Fruit fly (Drosophila melanogaster) whole organism, pupa: ENCODE measurements around the gene CG34290.

Experiments used
- CG10348 ChIP-seq: fragments of 200-800 bp; sonication (Bioruptor generic); IDR thresholded peaks from 2 replicates; pipeline ENCODE4 v1.3.6; 2022; ENCODE audit warnings: missing biosample characterization, missing genetic modification characterization
- CG12605 ChIP-seq: fragments of 200-800 bp; sonication (Bioruptor generic); IDR thresholded peaks from 2 replicates; pipeline ENCODE4 v1.3.6; 2022; ENCODE audit warnings: missing biosample characterization, missing genetic modification characterization
- CG13204 ChIP-seq: fragments of 200-800 bp; sonication (Bioruptor generic); optimal IDR thresholded peaks from 2 replicates; lab custom pipeline; 2018; ENCODE audit warnings: missing biosample characterization, mild to moderate bottlenecking, missing genetic modification characterization, moderate library complexity
- CG14655 ChIP-seq: fragments of 200-800 bp; sonication (Bioruptor generic); optimal IDR thresholded peaks from 3 replicates; lab custom pipeline; 2017; ENCODE audit warnings: mild to moderate bottlenecking, missing biosample characterization, missing genetic modification reagents, missing genetic modification characterization
- CG15710 ChIP-seq: fragments of 200-800 bp; sonication (Bioruptor generic); optimal IDR thresholded peaks from 2 replicates; lab custom pipeline; 2018; ENCODE audit warnings: missing biosample characterization, mild to moderate bottlenecking, missing genetic modification characterization, moderate library complexity
- CG17806 ChIP-seq: fragments of 200-800 bp; sonication (Bioruptor generic); optimal IDR thresholded peaks from 2 replicates; lab custom pipeline; 2018; ENCODE audit warnings: missing biosample characterization, mild to moderate bottlenecking, missing genetic modification characterization, moderate library complexity
- CG32121 ChIP-seq: fragments of 200-800 bp; sonication (Bioruptor generic); IDR thresholded peaks from 2 replicates; pipeline ENCODE4 v1.3.6; 2022; ENCODE audit warnings: missing biosample characterization, missing genetic modification characterization
- CG34367 ChIP-seq: fragments of 200-800 bp; sonication (Bioruptor generic); optimal IDR thresholded peaks from 2 replicates; lab custom pipeline; 2018; ENCODE audit warnings: missing biosample characterization, mild to moderate bottlenecking, missing genetic modification characterization
- CG4496 ChIP-seq: fragments of 200-800 bp; sonication (Bioruptor generic); IDR thresholded peaks from 3 replicates; pipeline ENCODE4 v1.3.6; 2022; ENCODE audit warnings: missing biosample characterization, missing genetic modification characterization
- CG8159 ChIP-seq: fragments of 200-800 bp; sonication (Bioruptor generic); optimal IDR thresholded peaks from 3 replicates; lab custom pipeline; 2018; ENCODE audit warnings: missing biosample characterization, mild to moderate bottlenecking, missing genetic modification characterization, moderate library complexity
- CG8301 ChIP-seq: fragments of 200-800 bp; sonication (Bioruptor generic); optimal IDR thresholded peaks from 2 replicates; lab custom pipeline; 2018; ENCODE audit warnings: missing biosample characterization, mild to moderate bottlenecking, missing genetic modification characterization
- CG9948 ChIP-seq: fragments of 200-800 bp; sonication (Bioruptor generic); optimal IDR thresholded peaks from 2 replicates; lab custom pipeline; 2018; ENCODE audit warnings: missing biosample characterization, mild to moderate bottlenecking, missing genetic modification characterization, moderate library complexity
- D1 ChIP-seq: fragments of 200-800 bp; sonication (Bioruptor generic); optimal IDR thresholded peaks from 2 replicates; lab custom pipeline; 2018; ENCODE audit warnings: missing biosample characterization, mild to moderate bottlenecking, missing genetic modification characterization, moderate library complexity
- EcR ChIP-seq: fragments of 200-800 bp; sonication (Bioruptor generic); optimal IDR thresholded peaks from 3 replicates; lab custom pipeline; 2019; ENCODE audit warnings: missing biosample characterization, missing genetic modification characterization, mild to moderate bottlenecking, moderate library complexity, missing genetic modification reagents
- Ets98B ChIP-seq: fragments of 200-800 bp; sonication (Bioruptor generic); IDR thresholded peaks from 2 replicates; pipeline ENCODE4 v1.3.6; 2022; ENCODE audit warnings: missing biosample characterization, missing genetic modification characterization
- Pif1A ChIP-seq: fragments of 200-800 bp; sonication (Bioruptor generic); optimal IDR thresholded peaks from 3 replicates; lab custom pipeline; 2016; ENCODE audit warnings: missing biosample characterization, missing genetic modification characterization
- Pif1B ChIP-seq: fragments of 200-800 bp; sonication (Bioruptor generic); optimal IDR thresholded peaks from 3 replicates; lab custom pipeline; 2016; ENCODE audit warnings: missing biosample characterization, missing genetic modification characterization
- Snoo ChIP-seq: fragments of 200-800 bp; sonication (Bioruptor generic); optimal IDR thresholded peaks from 3 replicates; lab custom pipeline; 2017; ENCODE audit warnings: missing biosample characterization, mild to moderate bottlenecking, missing genetic modification characterization, inconsistent platforms
- fd96Ca ChIP-seq: fragments of 200-800 bp; sonication (Bioruptor generic); IDR thresholded peaks from 3 replicates; pipeline ENCODE4 v1.3.6; 2022; ENCODE audit warnings: missing biosample characterization, missing genetic modification characterization
- gl ChIP-seq: fragments of 200-800 bp; sonication (Bioruptor generic); optimal IDR thresholded peaks from 2 replicates; lab custom pipeline; 2018; ENCODE audit warnings: missing biosample characterization, mild to moderate bottlenecking, missing genetic modification characterization
- rn ChIP-seq: fragments of 200-800 bp; sonication (Bioruptor generic); IDR thresholded peaks from 2 replicates; pipeline ENCODE4 v1.3.6; 2022; ENCODE audit warnings: missing biosample characterization, missing genetic modification characterization

CG34290 gene

DNA sequence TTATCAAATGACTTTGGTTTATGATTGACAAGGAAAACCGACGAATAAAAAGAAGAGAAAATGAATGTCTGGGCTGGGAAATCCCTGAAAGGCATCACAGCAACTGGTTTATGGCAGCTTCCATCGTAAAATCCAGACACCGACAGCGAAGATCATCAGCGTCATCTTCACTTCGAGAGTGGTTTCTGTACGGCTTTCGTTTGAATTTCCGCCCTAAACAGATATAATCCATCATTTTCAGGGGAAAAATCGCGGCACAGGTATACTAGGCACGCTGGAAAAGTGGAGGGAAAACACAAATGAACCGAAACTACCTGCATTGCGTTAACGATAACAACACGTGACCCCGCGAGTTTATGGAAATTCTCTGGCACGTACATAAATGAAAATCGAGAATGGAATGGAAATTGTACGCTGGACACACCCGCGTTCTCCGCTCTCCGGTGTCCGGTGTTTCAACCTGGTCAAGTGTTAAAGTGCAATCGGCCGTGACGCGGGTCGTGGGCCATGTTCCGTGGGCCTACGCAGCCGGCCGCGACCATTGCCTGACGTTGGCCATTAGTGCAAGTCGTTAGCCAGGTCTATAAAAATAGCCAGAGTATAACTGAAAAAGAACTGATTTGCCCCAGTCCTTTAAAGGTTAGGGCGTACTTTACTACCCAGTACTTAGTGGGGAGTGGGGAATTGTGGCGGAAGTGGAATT lies 8.0 kb upstream of the CG34290 start:
- no peak for TF ChIP-seq rn
- TF ChIP-seq CG13204: no peak
- TF ChIP-seq CG15710: no peak
- TF ChIP-seq D1 (tag; lab: Kevin White, UChicago): no peak
- TF ChIP-seq Snoo (tag; lab: Kevin White, UChicago): no peak
- no peak for TF ChIP-seq CG32121 (GFP tag; lab: Robert Waterston, UW)
- no peak for TF ChIP-seq CG9948
- TF ChIP-seq Pif1A (GFP tag; lab: Kevin White, UChicago): no peak
- no peak for TF ChIP-seq CG17806 (tag; lab: Kevin White, UChicago)
- TF ChIP-seq Pif1B (GFP tag; lab: Kevin White, UChicago): no peak
- no peak for TF ChIP-seq CG4496 (GFP tag; lab: Robert Waterston, UW)
- TF ChIP-seq EcR (GFP tag; lab: Kevin White, UChicago): no peak
- no peak for TF ChIP-seq CG34367 (tag; lab: Kevin White, UChicago)
- no peak for TF ChIP-seq fd96Ca
- TF ChIP-seq Ets98B: no peak
- TF ChIP-seq CG10348 (GFP tag; lab: Robert Waterston, UW): no peak
- no peak for TF ChIP-seq CG8301 (tag; lab: Kevin White, UChicago)
- no peak for TF ChIP-seq gl
- no peak for TF ChIP-seq CG14655 (GFP tag; lab: Kevin White, UChicago)
- TF ChIP-seq CG8159 (tag; lab: Kevin White, UChicago): no peak

DNA sequence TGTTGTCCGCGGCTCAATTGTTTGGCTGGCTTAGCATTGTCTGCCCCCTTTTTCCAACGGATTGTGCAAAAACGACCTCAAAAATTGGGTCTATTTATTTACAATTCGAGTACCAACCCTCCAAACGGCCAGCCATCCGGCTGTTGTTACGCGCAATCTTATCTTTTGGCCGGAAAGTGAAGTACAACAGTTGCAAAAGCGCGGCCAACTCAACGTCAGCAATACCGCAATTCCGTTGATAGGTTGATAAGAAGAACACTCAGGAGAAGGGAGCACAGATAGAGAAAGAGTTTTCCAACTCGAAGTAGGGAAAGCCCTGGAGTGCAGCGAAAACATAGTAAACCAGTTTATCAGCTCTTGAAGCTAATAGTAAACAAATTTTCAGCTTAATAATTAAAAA lies 7.3 kb upstream of the CG34290 start:
- TF ChIP-seq CG14655 (GFP tag; lab: Kevin White, UChicago): no peak
- TF ChIP-seq rn: no peak
- no peak for TF ChIP-seq CG8159 (tag; lab: Kevin White, UChicago)
- TF ChIP-seq Ets98B: no peak
- TF ChIP-seq Pif1A (GFP tag; lab: Kevin White, UChicago): no peak
- no peak for TF ChIP-seq EcR (GFP tag; lab: Kevin White, UChicago)
- no peak for TF ChIP-seq Snoo (tag; lab: Kevin White, UChicago)
- TF ChIP-seq fd96Ca: no peak
- TF ChIP-seq gl: no peak
- no peak for TF ChIP-seq CG13204
- no peak for TF ChIP-seq Pif1B (GFP tag; lab: Kevin White, UChicago)
- no peak for TF ChIP-seq D1 (tag; lab: Kevin White, UChicago)
- no peak for TF ChIP-seq CG34367 (tag; lab: Kevin White, UChicago)

DNA sequence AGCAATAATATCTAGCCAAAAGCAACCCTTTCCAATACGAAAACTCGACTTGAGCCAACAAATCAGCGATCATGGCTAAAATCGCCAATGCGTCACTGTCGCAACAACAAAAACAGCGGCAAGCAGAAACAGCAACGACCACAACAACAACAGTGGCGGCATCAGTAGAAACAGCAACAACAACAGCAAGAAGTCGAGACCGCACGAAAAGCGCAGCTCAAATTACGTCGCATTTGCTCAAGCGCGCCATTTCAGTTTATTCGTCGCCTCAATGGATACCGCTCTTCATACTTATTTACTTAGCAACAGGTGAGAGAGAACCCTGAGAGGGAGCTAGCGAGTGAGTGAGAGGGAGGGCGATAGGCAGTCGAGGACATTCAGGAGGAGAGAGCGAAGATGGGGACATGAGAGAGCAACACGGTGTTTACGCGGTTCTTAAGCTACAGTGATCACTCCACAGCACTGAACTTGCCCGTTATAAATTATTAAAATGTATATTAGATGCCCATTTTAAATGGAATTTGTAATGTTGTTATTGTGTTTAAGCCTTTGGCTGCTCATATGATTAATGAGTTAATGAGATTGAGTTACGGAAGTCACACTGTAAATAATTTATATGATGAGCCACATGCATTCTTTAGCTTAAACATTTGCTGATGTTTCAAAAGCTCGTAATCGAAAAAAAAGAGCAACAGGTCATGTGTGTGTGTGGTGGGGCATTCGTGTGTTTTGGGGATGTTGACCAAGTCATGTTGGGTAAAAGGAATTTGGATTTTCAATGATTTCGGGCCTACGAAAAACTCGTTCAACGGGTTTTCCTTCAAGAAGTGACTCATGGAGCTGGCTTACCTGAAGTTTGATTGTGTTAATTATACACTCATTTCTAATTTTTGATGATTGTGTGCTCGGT lies 6.2 kb upstream of the CG34290 start:
- TF ChIP-seq gl (peak; percentile 75), CG15710 (peak; percentile 97), CG34367 (tag; lab: Kevin White, UChicago) (peak; percentile 97), EcR (GFP tag; lab: Kevin White, UChicago) (peak; percentile 52), rn (peak; percentile 86), CG14655 (GFP tag; lab: Kevin White, UChicago) (peak; percentile 86), CG17806 (tag; lab: Kevin White, UChicago) (peak; percentile 97), CG8301 (tag; lab: Kevin White, UChicago) (peak; percentile 93), CG9948 (peak; percentile 96), CG32121 (GFP tag; lab: Robert Waterston, UW) (peak; percentile 86), CG13204 (peak; percentile 93), CG4496 (GFP tag; lab: Robert Waterston, UW) (peak; percentile 97), Ets98B (peak; percentile 88), CG8159 (tag; lab: Kevin White, UChicago) (peak; percentile 95), CG12605 (GFP tag; lab: Robert Waterston, UW) (peak; percentile 83), fd96Ca (peak; percentile 91), D1 (tag; lab: Kevin White, UChicago) (peak; percentile 76), CG10348 (GFP tag; lab: Robert Waterston, UW) (peak; percentile 62), Pif1A (GFP tag; lab: Kevin White, UChicago) (peak; percentile 97), Snoo (tag; lab: Kevin White, UChicago) (peak; percentile 98), Pif1B (GFP tag; lab: Kevin White, UChicago) (peak; percentile 98)

DNA sequence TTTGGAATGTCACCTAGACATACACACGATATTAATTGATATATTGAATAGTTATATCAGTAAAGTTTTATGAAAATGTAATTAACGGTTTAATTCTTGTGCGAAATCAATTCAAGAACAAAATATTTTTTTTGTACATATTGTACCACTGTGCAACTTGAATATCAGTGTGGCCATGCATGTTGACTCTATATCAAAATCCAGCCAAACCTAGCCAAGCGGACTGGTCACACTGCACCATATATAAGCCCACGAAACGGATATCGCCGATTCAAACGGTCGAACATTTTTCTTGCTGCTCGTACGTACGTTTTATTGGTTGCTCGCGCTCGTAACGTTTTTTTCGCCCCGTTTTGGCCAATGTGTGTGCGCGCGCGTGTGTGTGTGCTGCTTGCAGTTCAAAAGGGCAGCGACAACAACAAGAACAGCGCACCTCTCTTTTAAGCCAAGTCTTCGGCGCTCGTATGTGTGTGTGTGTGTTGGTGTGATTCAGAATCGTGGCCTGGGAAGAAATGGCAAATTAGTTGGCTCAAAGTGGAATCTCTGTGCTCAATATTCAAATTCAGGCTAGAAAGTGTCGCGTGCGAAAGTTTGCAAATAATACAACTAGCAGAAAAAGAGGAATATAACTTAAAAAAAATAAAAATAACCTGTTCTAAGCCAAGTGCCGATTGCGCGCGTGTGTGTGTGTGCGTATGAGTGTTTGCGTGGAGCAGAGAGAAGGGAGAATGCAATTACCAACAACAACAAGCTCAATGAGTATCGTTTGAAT lies 5.4 kb upstream of the CG34290 start, which contains the start of gene crb:
Gene crb (plus strand): TSS at position 295 of the 772 bp plus-strand sequence.
- no peak for TF ChIP-seq Pif1B (GFP tag; lab: Kevin White, UChicago)
- no peak for TF ChIP-seq CG10348 (GFP tag; lab: Robert Waterston, UW)
- peak; percentile 62; the same call in 2 of the 3 replicates for TF ChIP-seq CG4496 (GFP tag; lab: Robert Waterston, UW)
- TF ChIP-seq CG8301 (tag; lab: Kevin White, UChicago): no peak
- TF ChIP-seq CG13204: no peak
- TF ChIP-seq gl: no peak
- peak; percentile 45 for TF ChIP-seq CG34367 (tag; lab: Kevin White, UChicago)
- TF ChIP-seq CG8159 (tag; lab: Kevin White, UChicago): peak; percentile 22
- TF ChIP-seq CG17806 (tag; lab: Kevin White, UChicago): no peak
- TF ChIP-seq CG12605 (GFP tag; lab: Robert Waterston, UW): 0 out of 2 replicates have a peak, but pooled peaks have one; percentile 8
- TF ChIP-seq EcR (GFP tag; lab: Kevin White, UChicago): peak; percentile 36
- no peak for TF ChIP-seq CG9948
- no peak for TF ChIP-seq rn
- TF ChIP-seq D1 (tag; lab: Kevin White, UChicago): no peak
- TF ChIP-seq CG32121 (GFP tag; lab: Robert Waterston, UW): peak; percentile 46
- TF ChIP-seq Pif1A (GFP tag; lab: Kevin White, UChicago): peak; percentile 8
- peak; percentile 45 for TF ChIP-seq Snoo (tag; lab: Kevin White, UChicago)
- no peak for TF ChIP-seq CG14655 (GFP tag; lab: Kevin White, UChicago)
- peak; percentile 46; the same call in 1 of the 3 replicates for TF ChIP-seq fd96Ca
- peak; percentile 17 for TF ChIP-seq CG15710
- TF ChIP-seq Ets98B: peak; percentile 21; the same call in 1 of the 2 replicates
